Fruit fly (Drosophila melanogaster): ENCODE measurements around the gene bves.

bves gene

DNA sequence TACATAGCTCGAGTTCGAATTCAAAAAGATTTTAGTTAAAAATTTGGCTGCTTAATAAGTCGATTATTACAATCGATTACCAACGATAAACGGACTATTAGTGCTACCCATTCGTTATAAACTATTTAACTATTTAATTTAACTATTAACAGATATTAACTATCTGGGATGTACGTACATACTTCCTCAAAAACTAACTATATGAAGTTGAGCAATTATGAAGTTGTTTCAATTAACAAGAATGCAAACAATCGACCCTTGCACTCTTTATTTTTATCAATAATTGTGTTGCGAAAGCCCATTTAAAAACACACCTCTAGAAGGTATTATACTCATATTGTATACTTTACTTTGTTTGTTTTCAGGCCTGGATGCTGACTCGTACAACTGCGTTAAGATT, 52.5 kb downstream of the bves start, which contains the start of gene CG1503:
TSS of gene CG1503 (minus strand) at position 101 of the 400 bp plus-strand sequence.
- TF ChIP-seq EcR (GFP tag; optimal IDR thresholded peaks at IDR 0.05): no peak
- TF ChIP-seq psq (optimal IDR thresholded peaks at IDR 0.05): no peak
- TF ChIP-seq usp (GFP tag; optimal IDR thresholded peaks at IDR 0.05): no peak
- no peak for TF ChIP-seq CG8478 (optimal IDR thresholded peaks at IDR 0.05)
- TF ChIP-seq pan (optimal IDR thresholded peaks at IDR 0.05): no peak
- TF ChIP-seq Dll (optimal IDR thresholded peaks at IDR 0.05): no peak

DNA sequence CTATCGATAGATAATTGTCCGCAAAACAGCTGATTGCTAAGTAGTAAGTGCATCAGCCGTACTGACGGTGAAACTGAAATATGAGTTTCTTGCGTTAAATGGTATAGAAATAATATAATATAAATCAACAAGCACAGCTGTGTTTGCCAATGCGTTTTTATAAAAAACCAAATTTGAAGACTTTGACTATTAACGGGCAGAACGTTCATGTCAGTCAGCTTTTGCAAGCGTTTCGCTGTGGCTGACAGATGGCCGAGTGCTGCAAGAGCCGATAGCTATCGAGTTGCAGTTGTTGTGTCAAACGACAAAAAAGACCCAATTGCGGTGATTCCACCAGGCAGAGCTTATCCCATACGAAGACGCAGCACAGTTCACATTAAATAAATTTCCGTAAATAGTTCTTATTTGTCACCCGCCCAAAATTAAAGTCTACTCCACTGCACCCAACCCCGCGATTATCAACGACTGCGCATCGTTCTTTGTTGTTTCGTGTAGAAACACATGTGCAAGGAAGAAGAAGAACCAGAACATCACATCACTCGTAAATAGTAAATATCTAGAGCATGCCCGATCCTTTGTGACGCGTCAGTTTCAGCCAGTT, 63.2 kb downstream of the bves start, which contains the start of the genes unc and CG15445:
TSS of gene unc (minus strand) at position 51 of the 601 bp plus-strand sequence.
TSS of gene CG15445 (plus strand) at position 296 of the 601 bp plus-strand sequence.
- TF ChIP-seq psq (optimal IDR thresholded peaks at IDR 0.05) (no peak), Dll (optimal IDR thresholded peaks at IDR 0.05) (no peak), EcR (GFP tag; optimal IDR thresholded peaks at IDR 0.05) (no peak), usp (GFP tag; optimal IDR thresholded peaks at IDR 0.05) (no peak), CG8478 (optimal IDR thresholded peaks at IDR 0.05) (no peak), pan (optimal IDR thresholded peaks at IDR 0.05) (no peak)

DNA sequence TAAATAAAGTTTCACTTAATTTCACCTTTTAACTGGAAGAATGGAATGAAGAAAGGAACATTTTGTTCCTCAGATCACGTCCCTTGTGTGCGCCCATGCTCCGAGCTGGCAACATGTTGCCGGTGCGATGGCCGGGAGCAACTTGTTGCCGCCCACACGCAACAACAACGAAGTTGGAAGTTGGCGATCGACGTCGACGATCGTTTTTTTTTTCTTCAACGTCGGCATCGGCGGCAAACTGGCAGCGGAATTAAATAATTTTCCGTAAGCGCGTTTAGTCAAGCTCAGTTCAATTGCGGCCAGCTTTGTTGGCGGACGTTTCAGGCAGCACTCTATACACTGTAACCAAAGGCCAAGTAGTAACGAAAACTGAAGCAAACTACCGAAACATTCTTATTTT, 69.7 kb downstream of the bves start, which contains the start of gene ldd:
TSS of gene ldd (plus strand) at position 136 of the 400 bp plus-strand sequence.
- TF ChIP-seq EcR (GFP tag; optimal IDR thresholded peaks at IDR 0.05): no peak
- no peak for TF ChIP-seq Dll (optimal IDR thresholded peaks at IDR 0.05)
- no peak for TF ChIP-seq usp (GFP tag; optimal IDR thresholded peaks at IDR 0.05)

DNA sequence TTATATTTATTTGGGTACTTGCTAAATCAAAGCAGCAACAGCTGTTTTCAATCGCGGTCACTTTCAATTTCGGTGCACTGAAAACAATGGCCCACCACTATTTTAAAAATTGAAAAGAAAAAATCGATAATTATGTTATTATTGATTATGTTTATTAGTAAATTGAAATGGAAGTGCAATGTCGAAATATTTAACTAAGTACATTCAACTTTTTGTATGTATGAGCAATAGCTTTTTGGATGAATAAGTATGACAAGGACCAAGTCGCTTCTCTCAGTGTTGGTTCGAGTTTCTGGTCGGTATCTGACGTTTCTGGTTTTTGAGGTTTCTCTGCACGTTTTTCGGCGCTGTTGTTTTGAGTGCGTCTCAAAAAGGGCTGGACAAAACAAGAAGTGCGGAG, 70.4 kb downstream of the bves start:
- TF ChIP-seq pan (optimal IDR thresholded peaks at IDR 0.05) (no peak), CG8478 (optimal IDR thresholded peaks at IDR 0.05) (no peak), EcR (GFP tag; optimal IDR thresholded peaks at IDR 0.05) (no peak), psq (optimal IDR thresholded peaks at IDR 0.05) (no peak), usp (GFP tag; optimal IDR thresholded peaks at IDR 0.05) (no peak), Dll (optimal IDR thresholded peaks at IDR 0.05) (no peak)

DNA sequence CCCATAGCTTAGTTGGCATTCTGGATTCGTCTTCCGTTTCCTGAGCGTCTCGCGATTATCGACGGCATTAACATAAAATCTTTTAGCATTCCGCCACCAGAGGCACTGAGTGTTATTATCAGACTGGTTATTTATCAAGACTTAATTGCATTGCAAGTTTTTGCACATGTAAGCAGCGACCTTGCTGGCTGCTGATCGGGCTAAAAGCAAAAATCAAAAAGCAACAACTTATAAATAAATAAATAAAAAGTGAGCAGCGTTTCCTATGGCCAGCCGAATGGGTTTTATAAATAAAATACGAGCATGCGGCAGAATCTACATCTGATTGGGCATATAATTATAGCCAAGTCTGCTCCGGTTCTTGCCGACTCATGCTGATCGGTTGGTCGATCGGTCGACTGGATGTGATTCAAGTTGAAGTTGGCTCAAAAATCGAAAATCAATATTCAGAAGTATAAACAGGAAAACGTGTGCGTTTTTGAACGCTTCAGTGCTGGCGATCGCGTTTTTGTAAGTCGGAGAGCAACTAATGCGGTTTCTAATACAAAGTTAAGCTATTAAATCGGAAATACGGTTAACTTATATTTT, 72.3 kb downstream of the bves start:
- TF ChIP-seq EcR (GFP tag; optimal IDR thresholded peaks at IDR 0.05): no peak
- TF ChIP-seq usp (GFP tag; optimal IDR thresholded peaks at IDR 0.05): no peak
- TF ChIP-seq psq (optimal IDR thresholded peaks at IDR 0.05): no peak
- no peak for TF ChIP-seq CG8478 (optimal IDR thresholded peaks at IDR 0.05)
- TF ChIP-seq Dll (optimal IDR thresholded peaks at IDR 0.05): no peak
- TF ChIP-seq pan (optimal IDR thresholded peaks at IDR 0.05): no peak

DNA sequence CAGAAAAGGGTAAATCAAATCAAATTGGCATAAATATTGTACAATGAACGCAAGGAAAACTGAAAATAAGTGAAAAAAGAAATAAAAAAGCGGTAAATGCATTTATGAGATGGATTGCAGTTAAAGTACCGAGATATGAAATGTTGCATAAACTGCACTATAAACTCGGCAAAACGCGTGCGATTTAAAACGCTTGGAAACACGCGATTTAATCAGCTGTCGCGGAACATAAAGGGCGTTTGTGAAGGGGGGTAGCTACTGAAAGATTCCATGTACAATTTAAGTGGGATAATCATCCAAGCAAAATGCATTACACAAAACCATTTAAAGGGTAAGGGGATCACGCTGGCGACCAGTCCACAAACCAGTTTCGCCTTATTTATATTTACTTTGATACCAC, 73.0 kb downstream of the bves start:
- TF ChIP-seq usp (GFP tag; optimal IDR thresholded peaks at IDR 0.05): no peak
- no peak for TF ChIP-seq psq (optimal IDR thresholded peaks at IDR 0.05)

DNA sequence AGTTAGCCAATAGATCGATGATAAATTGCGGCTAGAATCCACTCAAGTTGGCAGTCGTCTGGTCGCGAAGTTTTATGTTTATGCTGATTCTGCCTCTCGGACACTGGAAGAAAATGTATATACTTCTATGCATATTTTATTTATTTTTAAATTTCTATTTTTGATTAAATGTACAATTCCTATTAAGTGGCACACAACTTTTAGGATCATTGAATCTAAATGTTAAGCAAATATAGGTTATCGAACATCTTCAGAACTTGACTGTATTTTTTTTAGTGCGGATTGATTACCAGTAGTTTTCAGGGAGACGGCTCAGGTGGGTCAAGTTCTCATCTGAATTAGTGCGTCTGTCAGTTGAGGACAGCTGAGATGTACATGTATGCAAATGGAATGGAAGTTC, 73.5 kb downstream of the bves start:
- TF ChIP-seq EcR (GFP tag; optimal IDR thresholded peaks at IDR 0.05) (no peak), pan (optimal IDR thresholded peaks at IDR 0.05) (no peak), CG8478 (optimal IDR thresholded peaks at IDR 0.05) (no peak), Dll (optimal IDR thresholded peaks at IDR 0.05) (no peak), usp (GFP tag; optimal IDR thresholded peaks at IDR 0.05) (no peak), psq (optimal IDR thresholded peaks at IDR 0.05) (no peak)
